Worm (Caenorhabditis elegans) whole organism, L1 larva: ENCODE results near the gene rpi-1.

Source experiments
- C16A3.4 ChIP-seq: fragments of 150-350 bp; optimal IDR thresholded peaks from 2 replicates; lab custom pipeline; 2014; ENCODE audit warnings: missing biosample characterization, missing genetic modification characterization
- C34B4.2 ChIP-seq: sonication (generic microtip); optimal IDR thresholded peaks from 2 replicates; lab custom pipeline; 2017; ENCODE audit warnings: mild to moderate bottlenecking, missing genetic modification characterization, missing compliant biosample characterization
- F16B12.6 ChIP-seq: fragments of 150-350 bp; optimal IDR thresholded peaks from 2 replicates; lab custom pipeline; 2014; ENCODE audit warnings: missing biosample characterization, missing genetic modification characterization
- Y116A8C.19 ChIP-seq: sonication (generic microtip); optimal IDR thresholded peaks from 2 replicates; lab custom pipeline; 2016; ENCODE audit warnings: missing compliant biosample characterization, missing genetic modification characterization, borderline replicate concordance
- alr-1 ChIP-seq: fragments of 200-800 bp; sonication (Bioruptor generic); optimal IDR thresholded peaks from 2 replicates; lab custom pipeline; 2018; ENCODE audit warnings: borderline replicate concordance, mild to moderate bottlenecking, missing genetic modification characterization, missing compliant biosample characterization
- aly-2 ChIP-seq: fragments of 150-350 bp; optimal IDR thresholded peaks from 2 replicates; lab custom pipeline; 2014; ENCODE audit warnings: missing biosample characterization, missing genetic modification characterization
- ama-1 ChIP-seq: fragments of 150-350 bp; optimal IDR thresholded peaks from 2 replicates; lab custom pipeline; 2014
- blmp-1 ChIP-seq: fragments of 150-350 bp; optimal IDR thresholded peaks from 2 replicates; lab custom pipeline; 2014; ENCODE audit warnings: missing biosample characterization, missing genetic modification characterization
- ceh-88 ChIP-seq: fragments of 200-800 bp; sonication (Bioruptor generic); IDR thresholded peaks from 2 replicates; pipeline ENCODE4 v1.3.6; 2022; ENCODE audit warnings: missing genetic modification characterization, missing compliant biosample characterization
- dpl-1 ChIP-seq, 3 experiments: fragments of 150-350 bp in 2 of 3; sonication (generic microtip) in 1 of 3; optimal IDR thresholded peaks; 2 replicates each; lab custom pipeline; 2014 to 2017; ENCODE audit warnings: missing biosample characterization in 3 of 3, missing genetic modification characterization in 3 of 3, missing genetic modification reagents in 3 of 3
- egl-13 ChIP-seq: sonication (generic microtip); optimal IDR thresholded peaks from 2 replicates; lab custom pipeline; 2016; ENCODE audit warnings: missing genotype, missing genetic modification reagents, missing genetic modification characterization, missing compliant biosample characterization
- elt-2 ChIP-seq: sonication (generic microtip); optimal IDR thresholded peaks from 2 replicates; lab custom pipeline; 2016; ENCODE audit warnings: missing genetic modification characterization, mild to moderate bottlenecking, inconsistent platforms, missing compliant biosample characterization, missing genetic modification reagents
- elt-3 ChIP-seq, 6 experiments: fragments of 150-350 bp in 1 of 6; sonication (generic microtip); optimal IDR thresholded peaks; 2 replicates each; lab custom pipeline; 2017 to 2018; ENCODE audit warnings: missing biosample characterization in 6 of 6, missing genetic modification characterization in 6 of 6, inconsistent platforms in 1 of 6
- fos-1 ChIP-seq: fragments of 150-350 bp; optimal IDR thresholded peaks from 2 replicates; lab custom pipeline; 2014; ENCODE audit warnings: missing biosample characterization, missing genetic modification characterization
- grh-1 ChIP-seq: fragments of 200-800 bp; sonication (Bioruptor generic); IDR thresholded peaks from 2 replicates; pipeline ENCODE4 v1.3.6; 2022; ENCODE audit warnings: missing genetic modification reagents, missing genetic modification characterization, missing compliant biosample characterization
- hlh-17 ChIP-seq: fragments of 200-800 bp; sonication (Bioruptor generic); optimal IDR thresholded peaks from 2 replicates; lab custom pipeline; 2018; ENCODE audit warnings: missing genetic modification characterization, mild to moderate bottlenecking, missing compliant biosample characterization, moderate library complexity, borderline replicate concordance
- hlh-4 ChIP-seq: sonication (generic microtip); optimal IDR thresholded peaks from 2 replicates; lab custom pipeline; 2016; ENCODE audit warnings: mild to moderate bottlenecking, missing genetic modification characterization, missing compliant biosample characterization
- irx-1 ChIP-seq: sonication (generic microtip); optimal IDR thresholded peaks from 2 replicates; lab custom pipeline; 2016; ENCODE audit warnings: missing genetic modification characterization, missing compliant biosample characterization
- lin-35 ChIP-seq, 2 experiments: fragments of 150-350 bp; optimal IDR thresholded peaks; 2 replicates each; lab custom pipeline; 2014; ENCODE audit warnings: missing biosample characterization in 2 of 2, missing genetic modification characterization in 2 of 2, missing genetic modification reagents in 2 of 2
- lin-39 ChIP-seq: fragments of 150-350 bp; optimal IDR thresholded peaks from 2 replicates; lab custom pipeline; 2014; ENCODE audit warnings: missing biosample characterization, missing genetic modification reagents, missing genetic modification characterization
- lsy-2 ChIP-seq, 2 experiments: fragments of 150-350 bp; optimal IDR thresholded peaks; 2 replicates each; lab custom pipeline; 2014; ENCODE audit warnings: missing biosample characterization in 2 of 2, missing genetic modification characterization in 2 of 2
- mef-2 ChIP-seq: fragments of 150-350 bp; optimal IDR thresholded peaks from 2 replicates; lab custom pipeline; 2014; ENCODE audit warnings: missing biosample characterization, missing genetic modification characterization
- mep-1 ChIP-seq: fragments of 150-350 bp; optimal IDR thresholded peaks from 2 replicates; lab custom pipeline; 2014; ENCODE audit warnings: missing biosample characterization, missing genetic modification characterization
- nhr-20 ChIP-seq: sonication (generic microtip); optimal IDR thresholded peaks from 2 replicates; lab custom pipeline; 2016; ENCODE audit warnings: mild to moderate bottlenecking, missing genetic modification characterization, missing compliant biosample characterization
- nhr-28 ChIP-seq: fragments of 150-350 bp; optimal IDR thresholded peaks from 2 replicates; lab custom pipeline; 2014; ENCODE audit warnings: missing biosample characterization, missing genetic modification characterization
- nhr-76 ChIP-seq: sonication (generic microtip); optimal IDR thresholded peaks from 2 replicates; lab custom pipeline; 2017; ENCODE audit warnings: missing biosample characterization, missing genetic modification characterization
- nhr-85 ChIP-seq: sonication (generic microtip); peaks from one replicate; lab custom pipeline; 2016; ENCODE audit warnings: missing genetic modification characterization, inconsistent platforms, missing compliant biosample characterization
- pax-3 ChIP-seq: fragments of 200-800 bp; sonication (Bioruptor generic); optimal IDR thresholded peaks from 2 replicates; lab custom pipeline; 2018; ENCODE audit warnings: mild to moderate bottlenecking, missing genetic modification characterization, moderate library complexity, missing compliant biosample characterization
- pqm-1 ChIP-seq: sonication (generic microtip); optimal IDR thresholded peaks from 3 replicates; lab custom pipeline; 2017; ENCODE audit warnings: missing biosample characterization, missing genetic modification characterization
- rnt-1 ChIP-seq: sonication (generic microtip); optimal IDR thresholded peaks from 2 replicates; lab custom pipeline; 2016; ENCODE audit warnings: mild to moderate bottlenecking, missing genetic modification characterization, moderate library complexity, missing compliant biosample characterization
- skn-1 ChIP-seq: fragments of 150-350 bp; optimal IDR thresholded peaks from 2 replicates; lab custom pipeline; 2014; ENCODE audit warnings: missing biosample characterization, missing genetic modification characterization
- snpc-4 ChIP-seq: fragments of 150-350 bp; optimal IDR thresholded peaks from 2 replicates; lab custom pipeline; 2014; ENCODE audit warnings: missing biosample characterization, missing genetic modification characterization
- snu-23 ChIP-seq: sonication (generic microtip); optimal IDR thresholded peaks from 2 replicates; lab custom pipeline; 2016; ENCODE audit warnings: missing genetic modification characterization, missing compliant biosample characterization
- sptf-1 ChIP-seq: fragments of 150-350 bp; optimal IDR thresholded peaks from 2 replicates; lab custom pipeline; 2014; ENCODE audit warnings: missing biosample characterization, missing genetic modification characterization
- swsn-7 ChIP-seq: sonication (generic microtip); optimal IDR thresholded peaks from 2 replicates; lab custom pipeline; 2016; ENCODE audit warnings: missing genetic modification characterization, missing compliant biosample characterization
- tlp-1 ChIP-seq: fragments of 150-350 bp; optimal IDR thresholded peaks from 2 replicates; lab custom pipeline; 2014; ENCODE audit warnings: missing biosample characterization, missing genetic modification characterization
- zag-1 ChIP-seq: fragments of 150-350 bp; optimal IDR thresholded peaks from 2 replicates; lab custom pipeline; 2014; ENCODE audit warnings: missing biosample characterization, missing genetic modification characterization
- zip-4 ChIP-seq: fragments of 200-800 bp; sonication (Bioruptor generic); optimal IDR thresholded peaks from 2 replicates; lab custom pipeline; 2018; ENCODE audit warnings: mild to moderate bottlenecking, missing genetic modification characterization, moderate library complexity, missing compliant biosample characterization
- ztf-11 ChIP-seq, 2 experiments: sonication (generic microtip); optimal IDR thresholded peaks; 2 replicates each; lab custom pipeline; 2016 to 2017; ENCODE audit warnings: missing genetic modification characterization in 2 of 2, missing biosample characterization in 1 of 2, missing compliant biosample characterization in 1 of 2

Gene rpi-1

DNA sequence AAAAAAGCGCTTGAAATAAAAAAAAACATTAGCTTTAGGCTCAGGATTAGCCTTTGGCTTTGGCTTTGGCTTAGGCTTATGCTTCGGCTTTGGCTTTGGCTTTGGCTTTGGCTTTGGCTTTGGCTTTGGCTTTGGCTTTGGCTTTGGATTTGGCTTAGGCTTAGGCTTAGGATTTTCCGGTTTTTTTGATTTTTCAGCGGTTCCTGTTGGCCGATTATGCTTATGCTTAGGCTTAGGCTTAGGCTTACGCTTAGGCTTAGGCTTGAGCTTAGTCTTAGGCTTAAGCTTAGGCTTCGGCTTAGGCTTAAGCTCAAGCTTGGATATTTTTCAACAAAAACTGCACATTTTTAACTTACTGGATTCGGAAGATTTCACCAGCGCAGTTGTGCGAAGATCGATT is 11.9 kb upstream of the rpi-1 start:
- TF ChIP-seq zag-1 (no peak), Y116A8C.19 (tag; lab: Kevin White, UChicago) (no peak), alr-1 (tag; lab: Kevin White, UChicago) (no peak), sptf-1 (tag; lab: Kevin White, UChicago) (no peak), nhr-28 (tag; lab: Kevin White, UChicago) (no peak), mef-2 (tag; lab: Kevin White, UChicago) (no peak), nhr-85 (no peak), skn-1 (tag; lab: Kevin White, UChicago) (no peak), swsn-7 (no peak)

DNA sequence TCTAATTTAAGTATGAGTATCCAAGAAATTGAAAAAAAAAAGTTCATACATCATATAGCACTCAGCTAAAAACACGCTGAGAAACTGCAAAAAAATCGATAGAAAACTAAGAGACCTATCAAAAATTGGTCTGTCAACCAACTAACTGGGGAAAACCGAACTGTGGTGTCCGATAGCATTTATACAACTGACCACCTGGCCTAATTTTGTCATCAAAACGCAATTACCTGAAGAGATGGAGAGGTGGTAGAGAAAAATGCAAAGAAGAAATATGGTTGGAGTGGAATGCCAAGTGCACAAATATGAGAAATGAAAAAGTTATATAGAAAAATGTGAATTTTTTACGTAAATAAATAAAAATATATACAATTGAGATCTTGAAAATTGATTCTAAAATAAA is 11.3 kb upstream of the rpi-1 start, which contains the start of gene Y39G8B.1:
Y39G8B.1 (minus strand) TSS at position 299 of the 400 bp plus-strand sequence.
- TF ChIP-seq nhr-76 (tag; lab: Kevin White, UChicago) = no peak
- TF ChIP-seq blmp-1 (tag; lab: Kevin White, UChicago) = peak; percentile 58
- TF ChIP-seq pqm-1 = no peak
- TF ChIP-seq zip-4 (GFP tag; lab: Kevin White, UChicago) = no peak
- no peak for TF ChIP-seq lin-39 (tag; lab: Kevin White, UChicago)
- no peak for TF ChIP-seq hlh-4
- TF ChIP-seq snu-23 = no peak
- no peak for TF ChIP-seq rnt-1 (tag; lab: Kevin White, UChicago)
- TF ChIP-seq elt-2 (tag; lab: Kevin White, UChicago) = no peak
- TF ChIP-seq aly-2 = no peak
- TF ChIP-seq ama-1 = no peak
- TF ChIP-seq egl-13 = no peak
- TF ChIP-seq fos-1 (tag; lab: Kevin White, UChicago) = no peak
- peak in 1 of 3 experiments; percentile 9 for TF ChIP-seq dpl-1 (GFP tag; optimal IDR thresholded peaks at IDR 0.05; lab: Kevin White, UChicago)
- TF ChIP-seq lsy-2 (tag; optimal IDR thresholded peaks at IDR 0.05; lab: Kevin White, UChicago) = peak in 1 of 2 experiments; percentile 7
- no peak for TF ChIP-seq elt-3 (tag; optimal IDR thresholded peaks at IDR 0.05; lab: Kevin White, UChicago)
- peak in 1 of 2 experiments; percentile 33 for TF ChIP-seq lin-35 (GFP tag; optimal IDR thresholded peaks at IDR 0.05; lab: Kevin White, UChicago)
- peak; percentile 47 for TF ChIP-seq mep-1 (tag; lab: Kevin White, UChicago)
- peak; percentile 1 for TF ChIP-seq skn-1 (tag; lab: Kevin White, UChicago)
- TF ChIP-seq F16B12.6 = peak; percentile 35

DNA sequence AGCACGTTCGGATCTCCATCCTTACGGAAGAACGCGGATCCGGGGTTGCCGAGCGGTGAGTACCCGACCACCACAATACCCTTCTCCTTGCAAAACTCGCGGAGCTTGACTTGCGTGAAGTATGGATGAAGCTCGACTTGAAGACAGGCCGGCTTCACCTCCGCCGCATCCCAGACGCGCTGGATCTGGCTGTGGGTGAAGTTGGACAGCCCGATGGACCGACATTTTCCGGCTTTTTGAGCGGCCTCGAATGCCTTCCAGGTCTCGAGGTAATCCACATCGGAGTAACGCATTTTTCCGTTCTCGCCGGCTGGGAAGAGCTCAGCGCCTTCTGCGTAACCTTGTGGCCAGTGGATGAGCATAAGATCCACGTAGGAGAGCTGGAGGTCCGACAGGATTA is 10.0 kb upstream of the rpi-1 start:
- no peak for TF ChIP-seq ceh-88 (GFP tag; lab: Robert Waterston, UW)
- TF ChIP-seq ztf-11 (tag; optimal IDR thresholded peaks at IDR 0.05; lab: Kevin White, UChicago) = no peak
- no peak for TF ChIP-seq C34B4.2
- TF ChIP-seq irx-1 (tag; lab: Kevin White, UChicago) = no peak
- TF ChIP-seq nhr-20 (tag; lab: Kevin White, UChicago) = no peak
- no peak for TF ChIP-seq C16A3.4
- TF ChIP-seq alr-1 (tag; lab: Kevin White, UChicago) = no peak
- TF ChIP-seq pax-3 (tag; lab: Kevin White, UChicago) = no peak
- TF ChIP-seq snpc-4 (tag; lab: Kevin White, UChicago) = no peak
- TF ChIP-seq hlh-17 (GFP tag; lab: Kevin White, UChicago) = no peak
- TF ChIP-seq lin-35 (GFP tag; optimal IDR thresholded peaks at IDR 0.05; lab: Kevin White, UChicago) = no peak
- TF ChIP-seq nhr-28 (tag; lab: Kevin White, UChicago) = no peak
- TF ChIP-seq grh-1 (GFP tag; lab: Robert Waterston, UW) = no peak
- no peak for TF ChIP-seq mef-2 (tag; lab: Kevin White, UChicago)
- no peak for TF ChIP-seq tlp-1 (tag; lab: Kevin White, UChicago)
- TF ChIP-seq snu-23 = no peak
- no peak for TF ChIP-seq mep-1 (tag; lab: Kevin White, UChicago)
